Worm (Caenorhabditis elegans) whole organism, L4 larva: ENCODE data around the gene F44E5.2.
A peak's percentile ranks its signal among the peaks of the same experiment; 100 is the strongest.

Source experiments
- F37D6.2 ChIP-seq: sonication (generic microtip); optimal IDR thresholded peaks from 2 replicates; lab custom pipeline; 2016; ENCODE audit warnings: mild to moderate bottlenecking, missing genetic modification characterization, missing compliant biosample characterization
- F49E8.2 ChIP-seq: sonication (generic microtip); optimal IDR thresholded peaks from 2 replicates; lab custom pipeline; 2016; ENCODE audit warnings: missing compliant biosample characterization, mild to moderate bottlenecking, missing genetic modification characterization, borderline replicate concordance
- R02D3.7 ChIP-seq: fragments of 150-350 bp; sonication (generic microtip); optimal IDR thresholded peaks from 3 replicates; lab custom pipeline; 2014; ENCODE audit warnings: missing biosample characterization, missing genetic modification characterization
- T26A8.4 ChIP-seq: fragments of 200-800 bp; sonication (Bioruptor generic); IDR thresholded peaks from 2 replicates; pipeline ENCODE4 v1.3.6; 2022; ENCODE audit warnings: missing genetic modification characterization, missing compliant biosample characterization
- Y105C5A.15 ChIP-seq: fragments of 200-800 bp; sonication (Bioruptor generic); IDR thresholded peaks from 2 replicates; pipeline ENCODE4 v1.3.6; 2022; ENCODE audit warnings: missing genetic modification characterization, missing compliant biosample characterization
- Y5F2A.4 ChIP-seq: fragments of 200-800 bp; sonication (Bioruptor generic); optimal IDR thresholded peaks from 2 replicates; lab custom pipeline; 2018; ENCODE audit warnings: mild to moderate bottlenecking, missing genetic modification characterization, missing compliant biosample characterization
- Y75B8A.6 ChIP-seq: fragments of 200-800 bp; sonication (Bioruptor generic); IDR thresholded peaks from 2 replicates; pipeline ENCODE4 v1.3.6; 2022; ENCODE audit warnings: missing genetic modification reagents, missing genetic modification characterization, missing compliant biosample characterization
- ZK337.2 ChIP-seq: fragments of 200-800 bp; sonication (Bioruptor generic); IDR thresholded peaks from 2 replicates; pipeline ENCODE4 v1.3.6; 2022; ENCODE audit warnings: missing genetic modification reagents, missing genetic modification characterization, missing compliant biosample characterization
- ZK546.5 ChIP-seq, 2 experiments: sonication (generic microtip); optimal IDR thresholded peaks; 2 replicates each; lab custom pipeline; 2017; ENCODE audit warnings: missing biosample characterization in 2 of 2, missing genetic modification characterization in 2 of 2
- aha-1 ChIP-seq: fragments of 150-350 bp; peaks from one replicate; lab custom pipeline; 2014; ENCODE audit warnings: missing biosample characterization, missing genetic modification characterization
- ama-1 ChIP-seq: fragments of 150-350 bp; optimal IDR thresholded peaks from 2 replicates; lab custom pipeline; 2014; ENCODE audit warnings: inconsistent platforms, mixed read lengths
- arid-1 ChIP-seq: fragments of 200-800 bp; sonication (Bioruptor generic); conservative IDR thresholded peaks from 2 replicates; pipeline ENCODE4 v1.3.6; 2022; ENCODE audit warnings: missing genetic modification reagents, missing genetic modification characterization, missing compliant biosample characterization
- ceh-32 ChIP-seq: sonication (generic microtip); optimal IDR thresholded peaks from 2 replicates; lab custom pipeline; 2016; ENCODE audit warnings: mild to moderate bottlenecking, missing genetic modification characterization, missing compliant biosample characterization; ENCODE audit not compliant: poor library complexity
- ceh-44 ChIP-seq: fragments of 200-800 bp; sonication (Bioruptor generic); IDR thresholded peaks from 2 replicates; pipeline ENCODE4 v1.3.6; 2022; ENCODE audit warnings: missing genetic modification reagents, missing genetic modification characterization, missing compliant biosample characterization
- ceh-62 ChIP-seq: sonication (generic microtip); optimal IDR thresholded peaks from 2 replicates; lab custom pipeline; 2017; ENCODE audit warnings: missing biosample characterization, missing genetic modification characterization
- cey-2 ChIP-seq: sonication (generic microtip); optimal IDR thresholded peaks from 3 replicates; lab custom pipeline; 2017; ENCODE audit warnings: missing genetic modification characterization, mild to moderate bottlenecking, missing compliant biosample characterization, antibody characterized with exemption, borderline replicate concordance; ENCODE audit not compliant: insufficient read depth
- daf-12 ChIP-seq: fragments of 150-350 bp; optimal IDR thresholded peaks from 2 replicates; lab custom pipeline; 2014; ENCODE audit warnings: missing biosample characterization, missing genetic modification reagents, missing genetic modification characterization
- daf-19 ChIP-seq: fragments of 200-800 bp; sonication (Bioruptor generic); conservative IDR thresholded peaks from 2 replicates; pipeline ENCODE4 v1.3.6; 2022; ENCODE audit warnings: missing genetic modification characterization, missing compliant biosample characterization
- daf-8 ChIP-seq: fragments of 200-800 bp; sonication (Bioruptor generic); IDR thresholded peaks from 2 replicates; pipeline ENCODE4 v1.3.6; 2022; ENCODE audit warnings: missing genetic modification characterization, missing compliant biosample characterization
- dmd-6 ChIP-seq: fragments of 200-800 bp; sonication (Bioruptor generic); IDR thresholded peaks from 2 replicates; pipeline ENCODE4 v1.3.6; 2022; ENCODE audit warnings: missing genetic modification reagents, missing genetic modification characterization, missing compliant biosample characterization
- dpl-1 ChIP-seq: fragments of 150-350 bp; optimal IDR thresholded peaks from 2 replicates; lab custom pipeline; 2014; ENCODE audit warnings: missing biosample characterization, missing genetic modification reagents, missing genetic modification characterization
- duxl-1 ChIP-seq: sonication (generic microtip); optimal IDR thresholded peaks from 2 replicates; lab custom pipeline; 2016; ENCODE audit warnings: mild to moderate bottlenecking, missing genetic modification characterization, moderate library complexity, missing compliant biosample characterization; ENCODE audit not compliant: poor library complexity
- dve-1 ChIP-seq: sonication (generic microtip); optimal IDR thresholded peaks from 2 replicates; lab custom pipeline; 2017; ENCODE audit warnings: antibody characterized with exemption, mild to moderate bottlenecking, missing genetic modification characterization, missing compliant biosample characterization; ENCODE audit not compliant: insufficient read depth
- fos-1 ChIP-seq: fragments of 150-350 bp; optimal IDR thresholded peaks from 2 replicates; lab custom pipeline; 2014; ENCODE audit warnings: missing biosample characterization, missing genetic modification characterization
- gei-8 ChIP-seq: fragments of 200-800 bp; sonication (Bioruptor generic); optimal IDR thresholded peaks from 2 replicates; lab custom pipeline; 2018; ENCODE audit warnings: mild to moderate bottlenecking, missing genetic modification characterization, missing compliant biosample characterization
- hif-1 ChIP-seq, 2 experiments: sonication (generic microtip); optimal IDR thresholded peaks; 2 replicates each; lab custom pipeline; 2016 to 2017; ENCODE audit warnings: missing compliant biosample characterization in 2 of 2, missing genetic modification characterization in 2 of 2, missing genetic modification reagents in 2 of 2, missing genotype in 2 of 2, mild to moderate bottlenecking in 1 of 2
- hlh-30 ChIP-seq: sonication (generic microtip); optimal IDR thresholded peaks from 2 replicates; lab custom pipeline; 2017; ENCODE audit warnings: antibody characterized with exemption, mild to moderate bottlenecking, missing genetic modification characterization, missing compliant biosample characterization; ENCODE audit not compliant: insufficient read depth
- lin-1 ChIP-seq: fragments of 200-800 bp; sonication (Bioruptor generic); IDR thresholded peaks from 2 replicates; pipeline ENCODE4 v1.3.6; 2022; ENCODE audit warnings: missing genetic modification reagents, missing genetic modification characterization, missing compliant biosample characterization
- lin-29 ChIP-seq: fragments of 200-800 bp; sonication (Bioruptor generic); IDR thresholded peaks from 2 replicates; pipeline ENCODE4 v1.3.6; 2022; ENCODE audit warnings: missing genetic modification reagents, missing genetic modification characterization, missing compliant biosample characterization
- lin-38 ChIP-seq: fragments of 200-800 bp; sonication (Bioruptor generic); IDR thresholded peaks from 2 replicates; pipeline ENCODE4 v1.3.6; 2022; ENCODE audit warnings: missing genetic modification reagents, missing genetic modification characterization, missing compliant biosample characterization
- mdt-29 ChIP-seq: fragments of 200-800 bp; sonication (Bioruptor generic); IDR thresholded peaks from 2 replicates; pipeline ENCODE4 v1.3.6; 2022; ENCODE audit warnings: missing genetic modification reagents, missing genetic modification characterization, missing compliant biosample characterization
- mxl-2 ChIP-seq: fragments of 200-800 bp; sonication (Bioruptor generic); conservative IDR thresholded peaks from 2 replicates; pipeline ENCODE4 v1.3.6; 2022; ENCODE audit warnings: missing genetic modification reagents, missing genetic modification characterization, missing compliant biosample characterization
- mxl-3 ChIP-seq: fragments of 200-800 bp; sonication (Bioruptor generic); optimal IDR thresholded peaks from 2 replicates; lab custom pipeline; 2018; ENCODE audit warnings: mild to moderate bottlenecking, missing genetic modification characterization, missing compliant biosample characterization
- nhr-10 ChIP-seq: fragments of 150-350 bp; optimal IDR thresholded peaks from 2 replicates; lab custom pipeline; 2014; ENCODE audit warnings: missing biosample characterization, missing genetic modification characterization
- nhr-11 ChIP-seq: fragments of 150-350 bp; optimal IDR thresholded peaks from 2 replicates; lab custom pipeline; 2014; ENCODE audit warnings: missing biosample characterization, missing genetic modification characterization
- nhr-237 ChIP-seq: sonication (generic microtip); optimal IDR thresholded peaks from 2 replicates; lab custom pipeline; 2017; ENCODE audit warnings: missing biosample characterization, missing genetic modification characterization
- nhr-25 ChIP-seq: sonication (generic microtip); optimal IDR thresholded peaks from 2 replicates; lab custom pipeline; 2017; ENCODE audit warnings: missing genetic modification characterization, mild to moderate bottlenecking, missing compliant biosample characterization, antibody characterized with exemption, moderate library complexity, borderline replicate concordance; ENCODE audit not compliant: insufficient read depth
- nhr-48 ChIP-seq: sonication (generic microtip); optimal IDR thresholded peaks from 2 replicates; lab custom pipeline; 2016; ENCODE audit warnings: mild to moderate bottlenecking, missing genetic modification characterization, missing compliant biosample characterization
- nhr-77 ChIP-seq: fragments of 150-350 bp; optimal IDR thresholded peaks from 2 replicates; lab custom pipeline; 2014; ENCODE audit warnings: missing biosample characterization, missing genetic modification characterization
- pha-4 ChIP-seq, 2 experiments: fragments of 150-350 bp in 1 of 2; fragments of 200-800 bp in 1 of 2; sonication (Bioruptor generic) in 1 of 2; IDR thresholded peaks in 1 of 2; optimal IDR thresholded peaks in 1 of 2; 2 replicates each; pipeline versions ENCODE4 v1.3.6 to Lab custom; 2014 to 2022; ENCODE audit warnings: missing genetic modification characterization in 2 of 2, missing genetic modification reagents in 2 of 2, missing biosample characterization in 1 of 2, missing compliant biosample characterization in 1 of 2
- skn-1 ChIP-seq: fragments of 150-350 bp; optimal IDR thresholded peaks from 2 replicates; lab custom pipeline; 2014; ENCODE audit warnings: missing biosample characterization, missing genetic modification characterization
- snpc-4 ChIP-seq: fragments of 150-350 bp; optimal IDR thresholded peaks from 2 replicates; lab custom pipeline; 2014; ENCODE audit warnings: missing biosample characterization, missing genetic modification characterization
- spr-1 ChIP-seq: sonication (generic microtip); optimal IDR thresholded peaks from 2 replicates; lab custom pipeline; 2016; ENCODE audit warnings: mild to moderate bottlenecking, missing genetic modification characterization, missing compliant biosample characterization
- tag-97 ChIP-seq: fragments of 200-800 bp; sonication (Bioruptor generic); IDR thresholded peaks from 2 replicates; pipeline ENCODE4 v1.3.6; 2022; ENCODE audit warnings: missing genetic modification characterization, missing compliant biosample characterization
- unc-62 ChIP-seq, 3 experiments: fragments of 150-350 bp in 1 of 3; sonication (generic microtip); optimal IDR thresholded peaks in 2 of 3; peaks in 1 of 3; 1 replicate in 1 of 3; 2 replicates in 2 of 3; lab custom pipeline; 2014 to 2017; ENCODE audit warnings: missing biosample characterization in 3 of 3, missing genetic modification characterization in 3 of 3, missing genetic modification reagents in 3 of 3, missing genotype in 1 of 3
- zfp-2 ChIP-seq: sonication (generic microtip); optimal IDR thresholded peaks from 2 replicates; lab custom pipeline; 2016; ENCODE audit warnings: mild to moderate bottlenecking, missing genetic modification characterization, missing compliant biosample characterization
- zip-11 ChIP-seq: fragments of 200-800 bp; sonication (Bioruptor generic); IDR thresholded peaks from 2 replicates; pipeline ENCODE4 v1.3.6; 2022; ENCODE audit warnings: missing genetic modification characterization, missing compliant biosample characterization
- zip-2 ChIP-seq: fragments of 150-350 bp; optimal IDR thresholded peaks from 2 replicates; lab custom pipeline; 2014; ENCODE audit warnings: missing biosample characterization, missing genetic modification characterization
- ztf-11 ChIP-seq: fragments of 150-350 bp; optimal IDR thresholded peaks from 2 replicates; lab custom pipeline; 2014; ENCODE audit warnings: missing biosample characterization, missing genetic modification characterization
- ztf-7 ChIP-seq: fragments of 150-350 bp; optimal IDR thresholded peaks from 2 replicates; lab custom pipeline; 2014; ENCODE audit warnings: missing biosample characterization, missing genetic modification characterization

Gene F44E5.2

ce11 chrII:11756684-11757107 is 9.9 kb upstream of the F44E5.2 start (continued):
- TF ChIP-seq gei-8 (GFP tag; lab: Kevin White, UChicago) (no peak), tag-97 (GFP tag; lab: Robert Waterston, UW) (0 out of 2 replicates have a peak, but pooled peaks have one; percentile 37), F37D6.2 (tag; lab: Kevin White, UChicago) (no peak), daf-8 (GFP tag; lab: Robert Waterston, UW) (no peak), ceh-62 (tag; lab: Kevin White, UChicago) (no peak), aha-1 (tag; lab: Kevin White, UChicago) (peak; percentile 99), hif-1 (tag; optimal IDR thresholded peaks at IDR 0.05; lab: Kevin White, UChicago) (no peak), daf-19 (peak; percentile 95; the same call in 1 of the 2 replicates), zip-11 (no peak), nhr-48 (no peak), cey-2 (no peak), daf-12 (tag; lab: Kevin White, UChicago) (no peak), ceh-44 (peak; percentile 65), R02D3.7 (tag; lab: Kevin White, UChicago) (no peak), nhr-11 (tag; lab: Kevin White, UChicago) (no peak), F49E8.2 (tag; lab: Kevin White, UChicago) (no peak), lin-38 (GFP tag; lab: Robert Waterston, UW) (peak; percentile 76), nhr-237 (tag; lab: Kevin White, UChicago) (no peak), Y75B8A.6 (GFP tag; lab: Robert Waterston, UW) (peak; percentile 92), duxl-1 (tag; lab: Kevin White, UChicago) (no peak), lin-29 (GFP tag; lab: Robert Waterston, UW) (no peak; the same call in 1 of the 2 replicates), ceh-32 (tag; lab: Kevin White, UChicago) (peak; percentile 51), ZK546.5 (tag; optimal IDR thresholded peaks at IDR 0.05; lab: Kevin White, UChicago) (no peak), mxl-2 (GFP tag; lab: Robert Waterston, UW) (no peak), lin-1 (GFP tag; lab: Robert Waterston, UW) (peak; percentile 88), ztf-7 (tag; lab: Kevin White, UChicago) (peak; percentile 66), ZK337.2 (GFP tag; lab: Robert Waterston, UW) (no peak), dpl-1 (GFP tag; lab: Kevin White, UChicago) (no peak), T26A8.4 (peak; percentile 87), pha-4 (GFP tag; IDR thresholded peaks at IDR 0.05; lab: Robert Waterston, UW) (peak; percentile 87), pha-4 (tag; optimal IDR thresholded peaks at IDR 0.05; lab: Kevin White, UChicago) (peak; percentile 75), skn-1 (tag; lab: Kevin White, UChicago) (no peak), nhr-25 (tag; lab: Kevin White, UChicago) (no peak), arid-1 (GFP tag; lab: Robert Waterston, UW) (0 out of 2 replicates have a peak, but pooled peaks have one; percentile 49), fos-1 (tag; lab: Kevin White, UChicago) (no peak), Y5F2A.4 (GFP tag; lab: Kevin White, UChicago) (no peak), mdt-29 (GFP tag; lab: Robert Waterston, UW) (peak; percentile 56; the same call in 1 of the 2 replicates), zip-2 (tag; lab: Kevin White, UChicago) (peak; percentile 37), mxl-3 (GFP tag; lab: Kevin White, UChicago) (no peak), snpc-4 (tag; lab: Kevin White, UChicago) (no peak), unc-62 (GFP tag; optimal IDR thresholded peaks at IDR 0.05 in 1 of 2; lab: Kevin White, UChicago) (no peak), unc-62 (tag; optimal IDR thresholded peaks at IDR 0.05; lab: Kevin White, UChicago) (no peak), dve-1 (peak; percentile 91), Y105C5A.15 (GFP tag; lab: Robert Waterston, UW) (no peak), ztf-11 (tag; lab: Kevin White, UChicago) (no peak), hlh-30 (tag; lab: Kevin White, UChicago) (peak; percentile 35), zfp-2 (tag; lab: Kevin White, UChicago) (no peak), spr-1 (tag; lab: Kevin White, UChicago) (peak; percentile 37), nhr-10 (no peak), dmd-6 (GFP tag; lab: Robert Waterston, UW) (peak; percentile 69), nhr-77 (tag; lab: Kevin White, UChicago) (no peak), ama-1 (lab: Kevin White, UChicago) (peak; percentile 90)
